Worm (Caenorhabditis elegans) whole organism, L4/young adult: Measurements from ENCODE around the gene F28B4.1.

ENCODE experiments used
- W03F9.2 ChIP-seq: fragments of 150-350 bp; optimal IDR thresholded peaks from 2 replicates; lab custom pipeline; 2014; ENCODE audit warnings: missing biosample characterization, missing genetic modification characterization
- dao-5 ChIP-seq: sonication (generic microtip); optimal IDR thresholded peaks from 2 replicates; lab custom pipeline; 2016; ENCODE audit warnings: missing genotype, missing genetic modification characterization, moderate library complexity, missing compliant biosample characterization
- him-1 ChIP-seq: sonication (generic microtip); optimal IDR thresholded peaks from 2 replicates; lab custom pipeline; 2016; ENCODE audit warnings: missing genotype, missing genetic modification reagents, missing genetic modification characterization, missing compliant biosample characterization

Gene F28B4.1

DNA sequence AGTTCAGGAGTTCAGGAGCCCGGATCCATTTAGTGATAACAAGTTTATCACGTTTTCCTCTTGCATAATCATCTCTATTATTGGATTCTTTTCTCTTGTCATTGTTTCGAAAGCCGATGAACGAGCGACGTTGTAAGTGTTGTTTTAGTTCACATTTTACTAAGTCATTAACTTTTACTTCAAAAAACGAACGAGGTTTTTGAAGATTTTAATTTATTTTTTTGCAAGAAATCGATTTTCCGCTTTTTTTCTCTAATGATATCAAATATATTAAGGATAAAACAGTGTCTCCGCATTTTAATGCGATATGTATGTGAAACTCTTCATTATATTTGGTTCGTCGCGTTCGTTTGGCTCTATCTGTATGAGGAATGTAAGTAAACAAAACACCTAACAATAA is at the start of gene F28B4.1:
Gene F28B4.1, plus strand, starts transcription at position 301 of the 400 bp plus-strand sequence.
- TF ChIP-seq dao-5 (tag; lab: Kevin White, UChicago) (no peak), W03F9.2 (tag; lab: Kevin White, UChicago) (no peak), him-1 (no peak)

DNA sequence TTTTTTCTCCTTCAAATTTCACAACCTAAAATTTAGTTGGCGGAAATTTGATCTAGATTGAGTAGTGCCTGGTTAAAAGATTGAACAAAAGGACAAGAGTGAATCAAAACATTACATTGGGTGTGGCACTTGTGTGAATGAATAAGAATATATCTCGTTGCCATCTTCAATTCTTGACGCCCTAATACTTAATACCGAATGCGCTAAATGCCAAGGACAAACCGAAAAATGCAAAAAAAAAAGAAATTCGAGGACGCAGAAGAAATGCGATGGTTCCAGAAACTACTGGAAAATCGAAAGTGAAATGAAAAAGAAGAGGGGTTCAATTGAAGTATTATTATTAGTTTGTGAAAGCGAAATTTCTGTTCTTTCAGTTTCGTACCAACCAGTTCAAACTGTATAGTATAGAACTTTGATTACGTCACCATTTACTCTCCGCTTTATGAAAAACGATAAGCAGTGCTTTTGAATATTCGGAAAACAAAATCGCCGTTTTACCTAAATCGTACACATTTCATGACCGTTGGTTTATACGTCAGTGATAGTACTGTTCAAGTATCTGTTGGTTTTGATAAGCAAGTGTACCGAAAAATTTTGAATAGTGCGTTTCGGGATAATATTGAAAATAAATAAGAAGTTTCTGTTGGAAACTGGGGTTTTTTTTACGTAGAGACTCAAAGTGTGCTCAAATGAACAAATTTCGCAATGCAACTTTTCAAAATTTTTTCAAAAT is 49.6 kb upstream of the F28B4.1 start:
- no peak for TF ChIP-seq dao-5 (tag; lab: Kevin White, UChicago)
- no peak for TF ChIP-seq him-1
- TF ChIP-seq W03F9.2 (tag; lab: Kevin White, UChicago): no peak

DNA sequence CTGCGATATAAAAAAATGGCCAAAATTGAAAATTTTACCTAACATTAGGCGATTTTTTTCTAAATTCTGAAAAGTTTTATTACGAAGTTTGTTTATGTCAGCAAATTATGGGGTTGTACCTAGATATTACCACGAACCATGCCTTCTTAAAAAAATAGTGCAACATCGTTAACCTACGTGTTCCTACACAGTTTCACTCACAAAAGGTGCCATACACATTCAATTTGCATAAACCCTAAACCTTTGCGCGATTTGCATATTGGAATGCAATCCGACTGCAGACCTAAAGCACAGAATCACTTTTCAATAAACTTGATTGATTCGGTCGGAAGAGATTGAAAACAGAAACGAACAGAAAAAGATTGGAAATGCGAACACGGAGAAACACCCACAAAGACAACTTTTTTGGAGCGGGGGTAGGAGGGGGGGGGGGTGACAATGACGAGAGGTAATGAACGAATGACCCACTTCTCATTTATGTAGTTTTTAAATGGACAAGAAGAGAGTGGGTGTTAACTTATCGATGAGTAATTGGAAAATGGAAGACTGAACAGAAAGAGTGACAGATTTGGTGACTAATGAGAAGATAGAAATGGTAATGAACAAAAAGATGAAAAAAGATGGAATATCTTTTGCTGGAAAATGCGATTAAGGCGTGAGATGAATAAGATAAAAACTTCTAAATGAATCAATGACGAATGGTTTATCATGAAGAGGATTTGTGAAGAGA is 48.7 kb upstream of the F28B4.1 start:
- TF ChIP-seq him-1 (no peak), dao-5 (tag; lab: Kevin White, UChicago) (no peak), W03F9.2 (tag; lab: Kevin White, UChicago) (no peak)

DNA sequence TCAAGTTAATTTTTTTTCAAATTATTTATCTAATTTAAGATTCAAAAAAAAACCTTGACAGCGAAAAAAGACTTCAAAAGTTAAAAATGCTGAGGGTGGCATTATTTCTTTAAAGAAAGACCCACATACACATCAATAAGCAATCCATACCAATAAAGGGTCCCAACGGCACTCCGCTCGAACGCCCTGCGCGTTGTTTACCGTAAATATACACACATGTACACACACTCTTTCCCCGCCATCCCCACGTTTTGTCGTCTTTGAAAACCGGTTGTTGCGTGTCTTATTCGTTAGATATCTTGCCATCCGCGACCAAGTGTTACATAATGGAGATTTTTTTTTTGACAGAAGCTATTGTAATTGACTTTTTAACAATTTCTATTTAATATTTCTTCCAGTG is 45.3 kb upstream of the F28B4.1 start, which contains the start of gene gcc-1:
Gene gcc-1, plus strand, starts transcription at position 399 of the 400 bp plus-strand sequence.
- TF ChIP-seq him-1: no peak
- no peak for TF ChIP-seq W03F9.2 (tag; lab: Kevin White, UChicago)

DNA sequence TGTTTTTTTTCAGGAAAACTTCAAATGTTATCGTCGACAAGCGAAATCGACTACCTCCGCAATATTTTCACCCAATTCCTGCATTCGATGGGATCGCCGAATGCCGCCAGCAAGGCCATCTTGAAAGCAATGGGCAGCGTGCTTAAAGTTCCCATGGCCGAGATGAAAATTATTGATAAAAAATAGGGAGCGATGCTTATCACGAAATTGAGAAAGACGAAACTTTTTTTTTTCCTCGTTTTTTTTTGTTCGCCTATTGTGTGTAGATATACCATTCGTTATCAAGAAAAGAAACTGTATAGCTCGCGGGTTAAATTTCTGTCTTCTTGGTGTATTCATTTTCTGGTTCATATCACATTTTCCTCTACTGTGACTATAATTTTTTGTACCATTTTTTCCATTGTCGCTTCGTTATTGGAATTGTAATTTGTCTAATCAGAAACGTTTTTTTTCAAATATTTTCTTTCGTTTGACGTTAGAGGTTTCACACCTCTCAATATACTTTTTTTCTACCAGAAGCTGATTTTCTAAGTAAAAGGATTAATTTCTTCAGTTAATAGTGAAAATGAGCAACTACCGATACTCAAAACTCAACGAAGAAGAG is 40.8 kb upstream of the F28B4.1 start, which contains the start of gene syx-6:
Gene syx-6, plus strand, starts transcription at position 554 of the 604 bp plus-strand sequence.
- TF ChIP-seq W03F9.2 (tag; lab: Kevin White, UChicago): no peak
- TF ChIP-seq dao-5 (tag; lab: Kevin White, UChicago): no peak
- no peak for TF ChIP-seq him-1

DNA sequence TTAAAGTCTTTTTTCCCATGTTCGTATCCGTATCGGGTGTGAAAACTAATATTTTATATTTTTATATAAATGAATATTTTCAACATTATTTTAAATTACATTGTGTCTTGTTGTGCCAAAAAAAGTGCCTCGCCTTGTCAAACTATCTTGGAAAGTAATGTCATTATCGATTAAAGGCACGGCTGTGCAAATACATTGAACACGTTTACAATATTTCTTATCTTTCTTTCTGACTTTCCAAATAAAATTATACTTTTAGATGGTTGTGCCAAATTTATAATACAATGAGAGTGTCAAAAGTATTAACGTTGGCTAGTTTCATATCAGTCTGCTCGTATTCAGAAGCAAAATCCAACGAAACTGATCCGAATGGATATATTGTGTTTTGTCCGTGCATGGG is 39.3 kb upstream of the F28B4.1 start, which contains the start of gene pfut-1:
Gene pfut-1, plus strand, starts transcription at position 258 of the 400 bp plus-strand sequence.
- TF ChIP-seq dao-5 (tag; lab: Kevin White, UChicago) (no peak), him-1 (no peak), W03F9.2 (tag; lab: Kevin White, UChicago) (no peak)

DNA sequence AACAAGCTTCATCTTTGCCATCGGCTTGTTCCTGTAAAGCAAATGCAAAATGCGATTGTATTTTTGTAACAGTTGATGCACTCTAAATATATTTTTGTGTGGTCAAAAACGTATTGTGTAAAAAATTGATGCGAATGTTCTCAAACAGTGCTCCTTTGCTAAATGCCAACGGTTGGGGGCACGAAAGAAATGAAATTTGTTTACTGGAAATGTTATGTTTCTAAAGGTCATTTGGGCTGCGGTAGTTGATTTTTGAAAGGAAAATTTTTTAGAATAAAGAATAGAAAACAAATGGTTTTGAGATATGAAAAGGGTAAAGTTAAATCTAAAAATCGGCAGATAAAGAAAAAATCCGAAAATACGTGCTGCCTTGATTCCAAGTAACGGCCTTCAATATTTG is 34.4 kb upstream of the F28B4.1 start, which contains the start of gene C15C7.6:
Gene C15C7.6, minus strand, starts transcription at position 101 of the 400 bp plus-strand sequence.
- TF ChIP-seq W03F9.2 (tag; lab: Kevin White, UChicago): no peak
- TF ChIP-seq dao-5 (tag; lab: Kevin White, UChicago): no peak

DNA sequence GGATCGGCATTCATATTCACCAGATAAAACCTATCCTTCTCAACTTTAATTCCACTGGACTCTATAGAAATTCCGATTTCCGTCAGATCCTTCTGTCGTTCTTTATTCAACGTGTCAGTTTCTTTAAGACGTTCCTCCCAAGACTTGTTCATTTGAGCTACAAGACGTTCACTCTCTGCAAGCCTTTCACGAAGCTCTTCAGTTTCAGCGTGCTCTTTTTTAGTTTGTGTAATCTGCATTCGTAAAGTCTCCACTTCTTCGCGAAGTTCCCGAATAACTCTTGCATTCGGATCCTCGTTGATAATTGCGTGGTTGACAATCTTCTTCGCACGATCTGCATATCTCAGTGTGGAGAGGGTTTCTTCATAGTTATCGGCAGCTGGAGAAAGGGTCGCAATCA is 28.1 kb upstream of the F28B4.1 start:
- no peak for TF ChIP-seq him-1
- TF ChIP-seq dao-5 (tag; lab: Kevin White, UChicago): no peak
- no peak for TF ChIP-seq W03F9.2 (tag; lab: Kevin White, UChicago)

DNA sequence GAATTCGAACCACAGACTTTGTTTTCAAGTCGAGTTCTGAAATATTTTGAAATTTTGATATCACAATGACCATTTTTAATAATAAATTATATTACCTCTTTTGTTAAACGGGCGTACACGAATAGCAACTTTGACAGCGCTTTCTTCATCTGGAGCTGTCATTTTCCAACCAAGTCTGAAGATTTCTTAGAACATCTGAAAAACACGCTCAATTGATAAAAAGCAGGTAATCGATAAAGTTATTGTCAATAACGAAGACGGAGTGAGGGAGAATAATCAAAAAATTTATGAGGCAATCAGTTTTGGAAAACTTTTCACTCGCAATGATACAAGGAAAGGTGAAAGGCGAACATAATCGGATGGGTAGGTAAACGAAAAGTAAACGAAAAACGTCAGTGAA is 26.4 kb upstream of the F28B4.1 start, which contains the start of gene klp-4:
Gene klp-4, minus strand, starts transcription at position 201 of the 400 bp plus-strand sequence.
- TF ChIP-seq dao-5 (tag; lab: Kevin White, UChicago): no peak
- no peak for TF ChIP-seq him-1
- no peak for TF ChIP-seq W03F9.2 (tag; lab: Kevin White, UChicago)

DNA sequence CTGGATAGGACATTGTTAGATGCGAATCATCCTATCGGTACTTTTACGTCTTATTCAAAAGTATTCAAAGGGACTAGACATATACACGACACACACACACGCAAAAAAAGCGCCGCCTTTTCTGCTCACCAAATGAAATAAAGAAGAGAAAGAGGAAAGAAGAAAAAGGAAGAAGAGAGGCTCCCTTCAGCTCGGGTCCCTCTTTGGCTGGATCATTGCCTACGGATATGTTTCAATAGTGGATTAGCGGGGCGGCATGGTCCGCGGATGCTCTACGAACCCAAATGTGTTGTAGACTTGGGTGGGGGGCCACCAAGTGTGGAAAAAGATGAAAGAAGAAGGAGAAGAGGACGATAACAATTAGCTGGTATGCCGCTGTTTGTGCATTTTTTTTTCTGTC is 23.5 kb upstream of the F28B4.1 start:
- TF ChIP-seq him-1 (no peak), dao-5 (tag; lab: Kevin White, UChicago) (no peak)

DNA sequence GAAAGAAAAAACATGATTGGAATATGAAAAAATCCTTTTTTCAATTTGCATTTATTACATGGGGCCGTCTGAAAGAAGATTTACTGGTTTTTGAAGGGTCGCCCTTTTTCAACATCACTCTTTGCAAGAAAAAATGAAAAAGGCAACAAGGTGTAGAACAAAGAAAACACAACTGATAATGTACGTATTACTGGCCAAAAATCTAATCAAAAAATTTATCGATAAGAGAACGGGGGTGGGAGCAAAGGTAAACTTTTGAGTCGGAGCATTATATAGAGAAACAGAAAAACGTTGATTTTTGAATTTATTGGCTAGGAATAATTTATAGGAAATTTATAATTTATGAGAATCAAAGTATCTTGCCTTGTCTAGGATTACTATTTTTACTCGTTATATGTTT is 23.0 kb upstream of the F28B4.1 start:
- TF ChIP-seq dao-5 (tag; lab: Kevin White, UChicago): no peak
- TF ChIP-seq him-1: no peak
- TF ChIP-seq W03F9.2 (tag; lab: Kevin White, UChicago): no peak

DNA sequence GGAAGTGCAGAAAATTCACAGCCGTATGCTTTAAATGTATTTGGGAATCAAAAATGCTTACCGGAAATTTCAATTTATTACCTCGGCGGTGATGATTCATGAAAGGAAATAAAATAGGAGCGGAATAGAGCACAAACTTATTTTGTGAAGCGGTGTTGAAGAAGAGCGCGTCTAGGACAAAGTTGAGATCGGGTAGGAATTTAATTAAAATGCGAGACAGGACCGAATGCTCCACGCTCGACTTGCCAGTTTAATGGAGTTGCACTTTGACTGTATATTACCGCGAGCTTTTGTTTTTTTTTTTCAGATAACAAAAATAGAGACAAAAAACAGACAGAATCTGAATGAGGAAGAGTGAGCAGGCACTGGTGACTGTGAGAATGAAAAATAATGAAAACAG is 20.2 kb upstream of the F28B4.1 start:
- TF ChIP-seq W03F9.2 (tag; lab: Kevin White, UChicago) (no peak), him-1 (no peak), dao-5 (tag; lab: Kevin White, UChicago) (no peak)

DNA sequence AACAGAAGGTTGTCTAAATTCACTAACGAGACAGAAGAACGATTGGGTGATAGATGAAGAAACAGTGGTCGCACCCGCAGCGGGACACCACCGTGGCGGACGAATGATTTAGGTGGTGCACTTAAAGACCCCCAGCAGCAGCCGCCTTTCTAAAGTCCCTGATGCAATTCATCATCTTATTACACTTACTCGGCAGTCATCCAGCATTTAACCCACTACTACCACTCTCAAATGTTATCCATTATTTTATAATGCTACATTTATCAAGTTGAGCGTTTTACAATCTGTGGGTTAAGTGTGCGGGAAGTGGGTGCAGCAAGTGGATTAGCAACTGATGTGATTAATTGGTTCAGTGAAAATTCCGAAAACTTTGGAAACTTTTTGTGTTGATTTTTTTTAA is 14.7 kb upstream of the F28B4.1 start:
- TF ChIP-seq W03F9.2 (tag; lab: Kevin White, UChicago) (no peak), him-1 (no peak), dao-5 (tag; lab: Kevin White, UChicago) (no peak)
